Worm (Caenorhabditis elegans): ENCODE data around the gene unc-16.

DNA sequence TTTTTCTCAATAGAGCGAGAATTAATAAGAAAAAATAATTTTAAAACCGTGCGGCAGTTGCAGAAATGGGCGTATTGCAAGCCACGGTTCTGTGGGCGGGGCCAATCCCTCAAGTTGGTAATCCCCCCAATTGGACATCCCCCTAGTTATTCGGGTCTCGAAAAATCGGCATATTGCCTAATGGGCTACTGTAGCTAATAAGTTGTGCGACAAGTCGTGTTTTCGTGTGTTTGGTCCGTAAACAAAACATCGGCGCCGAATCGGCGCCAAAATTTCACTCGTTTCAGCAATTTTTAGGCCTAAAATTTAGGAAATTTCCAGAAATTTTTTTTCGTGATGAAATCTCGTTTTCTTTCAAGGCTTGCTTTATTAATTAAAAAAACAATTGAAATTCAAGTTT is 41.7 kb upstream of the unc-16 start:
- TF ChIP-seq dao-5 (tag; optimal IDR thresholded peaks at IDR 0.05), result no peak
- no peak for TF ChIP-seq him-1 (tag; optimal IDR thresholded peaks at IDR 0.05)
- no peak for TF ChIP-seq W03F9.2 (tag; optimal IDR thresholded peaks at IDR 0.05)

Measured in whole organism, L4/young adult.